Worm (Caenorhabditis elegans): ENCODE data around the gene fib-1.
A peak's percentile ranks its signal among the peaks of the same experiment; 100 is the strongest.

The fib-1 gene

DNA sequence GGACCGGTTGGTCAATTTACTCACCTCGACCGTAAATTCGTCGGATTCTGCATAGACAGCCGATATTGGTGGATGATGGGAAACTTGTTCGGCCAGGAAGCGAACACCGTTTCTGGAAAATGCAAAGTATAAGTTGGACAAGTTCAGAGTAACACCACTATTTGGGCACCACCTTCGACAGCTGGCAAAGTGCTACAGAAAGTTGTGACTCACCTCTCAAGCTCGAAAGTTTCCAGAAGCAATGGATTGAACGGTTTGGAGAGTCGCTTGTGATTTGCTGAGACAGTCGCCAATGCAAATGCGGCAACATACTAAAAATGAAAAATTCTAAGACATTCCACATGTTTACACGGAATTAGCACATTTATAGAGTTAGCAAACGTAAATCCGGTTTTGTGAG is 11.3 kb upstream of the fib-1 start:
- no peak for TF ChIP-seq unc-130 (GFP tag; optimal IDR thresholded peaks at IDR 0.05)
- TF ChIP-seq egrh-3 (GFP tag; IDR thresholded peaks at IDR 0.05), result no peak
- TF ChIP-seq rec-8 (tag; optimal IDR thresholded peaks at IDR 0.05), result no peak
- TF ChIP-seq lir-1 (GFP tag; conservative IDR thresholded peaks at IDR 0.05), result no peak
- no peak for TF ChIP-seq sea-2 (GFP tag; IDR thresholded peaks at IDR 0.05)
- TF ChIP-seq tbp1 (GFP tag; optimal IDR thresholded peaks at IDR 0.05), result no peak
- TF ChIP-seq attf-5 (GFP tag; optimal IDR thresholded peaks at IDR 0.05), result no peak
- no peak for TF ChIP-seq somi-1 (GFP tag; optimal IDR thresholded peaks at IDR 0.05)
- no peak for TF ChIP-seq K12H6.12 (tag; optimal IDR thresholded peaks at IDR 0.05)

DNA sequence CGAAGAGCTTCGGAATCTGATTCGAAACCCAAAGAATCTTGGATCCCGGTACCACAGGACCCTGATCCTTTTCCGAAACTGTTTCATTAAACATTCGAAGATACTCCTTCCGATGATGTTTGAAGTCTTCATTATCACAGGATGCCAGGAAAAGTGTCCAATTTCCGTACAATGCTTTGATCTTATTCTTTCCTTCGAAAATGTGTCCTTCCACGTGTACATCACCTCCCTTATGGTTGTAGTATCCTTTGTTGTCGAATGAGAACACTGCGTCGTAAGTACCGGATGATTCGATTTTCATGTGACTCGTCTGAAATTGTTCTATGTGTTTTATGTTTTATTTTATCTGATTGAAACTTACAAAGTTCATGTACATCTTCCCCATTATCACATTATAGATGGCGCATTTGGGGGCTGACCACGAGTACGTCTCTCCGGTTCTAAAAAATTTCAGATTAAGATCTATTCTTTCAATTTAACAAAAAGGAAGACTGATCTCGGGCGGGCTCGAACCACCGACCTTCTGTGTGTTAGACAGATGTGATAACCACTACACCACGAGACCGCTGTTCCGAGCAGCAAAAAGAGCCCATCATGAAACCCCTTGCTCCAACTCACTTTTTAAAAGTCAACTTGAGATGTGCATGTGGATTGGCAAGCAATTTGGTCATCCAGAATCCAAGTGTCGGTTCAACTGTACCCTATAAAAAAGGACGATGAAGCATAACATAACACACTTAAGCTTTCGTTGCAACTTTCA is 10.7 kb upstream of the fib-1 start:
- TF ChIP-seq nhr-80 (tag; optimal IDR thresholded peaks at IDR 0.05) (peak; percentile 9), aptf-3 (GFP tag; IDR thresholded peaks at IDR 0.05) (no peak), hmg-1.2 (GFP tag; IDR thresholded peaks at IDR 0.05) (peak; percentile 46), B0336.3 (GFP tag; IDR thresholded peaks at IDR 0.05) (0 out of 2 replicates have a peak, but pooled peaks have one; percentile 38), egl-18 (GFP tag; IDR thresholded peaks at IDR 0.05) (no peak), cebp-1 (GFP tag; IDR thresholded peaks at IDR 0.05) (no peak), cebp-1 (tag; optimal IDR thresholded peaks at IDR 0.05) (peak; percentile 13), ztf-22 (GFP tag; optimal IDR thresholded peaks at IDR 0.05) (no peak), lin-35 (GFP tag; optimal IDR thresholded peaks at IDR 0.05) (no peak), athp-1 (tag; optimal IDR thresholded peaks at IDR 0.05) (no peak), F37B4.10 (GFP tag; IDR thresholded peaks at IDR 0.05) (no peak), B0019.2 (GFP tag; conservative IDR thresholded peaks at IDR 0.05) (0 out of 2 replicates have a peak, but pooled peaks have one; percentile 6), hlh-26 (GFP tag; conservative IDR thresholded peaks at IDR 0.05) (no peak), ekl-4 (GFP tag; IDR thresholded peaks at IDR 0.05) (no peak), B0261.1 (tag; optimal IDR thresholded peaks at IDR 0.05) (peak; percentile 76), T07F8.4 (tag; optimal IDR thresholded peaks at IDR 0.05) (no peak), nfyb-1 (GFP tag; IDR thresholded peaks at IDR 0.05) (0 out of 2 replicates have a peak, but pooled peaks have one; percentile 62), F10E7.11 (tag; optimal IDR thresholded peaks at IDR 0.05) (no peak), mcd-1 (GFP tag; IDR thresholded peaks at IDR 0.05) (0 out of 2 replicates have a peak, but pooled peaks have one; percentile 34), Y53F4B.3 (GFP tag; IDR thresholded peaks at IDR 0.05) (0 out of 2 replicates have a peak, but pooled peaks have one; percentile 40), him-1 (tag; optimal IDR thresholded peaks at IDR 0.05) (peak; percentile 65), ceh-27 (GFP tag; optimal IDR thresholded peaks at IDR 0.05) (no peak), D2030.7 (GFP tag; IDR thresholded peaks at IDR 0.05) (no peak), attf-6 (GFP tag; IDR thresholded peaks at IDR 0.05) (no peak), hlh-12 (tag; optimal IDR thresholded peaks at IDR 0.05) (no peak), rpc-1 (optimal IDR thresholded peaks at IDR 0.05) (peak; percentile 53), rpc-1 (tag; optimal IDR thresholded peaks at IDR 0.05) (peak; percentile 70), fkh-3 (tag; optimal IDR thresholded peaks at IDR 0.05) (no peak), tbp1 (GFP tag; optimal IDR thresholded peaks at IDR 0.05) (peak; percentile 88), dpl-1 (GFP tag; optimal IDR thresholded peaks at IDR 0.05) (no peak), nhr-179 (tag; optimal IDR thresholded peaks at IDR 0.05) (no peak), bed-2 (GFP tag; IDR thresholded peaks at IDR 0.05) (no peak), lin-26 (GFP tag; IDR thresholded peaks at IDR 0.05) (peak; percentile 61; the same call in 1 of the 2 replicates), madf-6 (GFP tag; IDR thresholded peaks at IDR 0.05) (0 out of 2 replicates have a peak, but pooled peaks have one; percentile 34), lsl-1 (GFP tag; optimal IDR thresholded peaks at IDR 0.05) (peak; percentile 17), ceh-100 (GFP tag; IDR thresholded peaks at IDR 0.05) (peak; percentile 45), lsy-27 (tag; optimal IDR thresholded peaks at IDR 0.05; ENCODE audit: borderline replicate concordance, insufficient read depth) (no peak), die-1 (tag; optimal IDR thresholded peaks at IDR 0.05) (no peak), lag-1 (GFP tag; IDR thresholded peaks at IDR 0.05) (no peak)

All from whole organism, young adult.